Worm (Caenorhabditis elegans): ENCODE data around the gene snn-1.

DNA sequence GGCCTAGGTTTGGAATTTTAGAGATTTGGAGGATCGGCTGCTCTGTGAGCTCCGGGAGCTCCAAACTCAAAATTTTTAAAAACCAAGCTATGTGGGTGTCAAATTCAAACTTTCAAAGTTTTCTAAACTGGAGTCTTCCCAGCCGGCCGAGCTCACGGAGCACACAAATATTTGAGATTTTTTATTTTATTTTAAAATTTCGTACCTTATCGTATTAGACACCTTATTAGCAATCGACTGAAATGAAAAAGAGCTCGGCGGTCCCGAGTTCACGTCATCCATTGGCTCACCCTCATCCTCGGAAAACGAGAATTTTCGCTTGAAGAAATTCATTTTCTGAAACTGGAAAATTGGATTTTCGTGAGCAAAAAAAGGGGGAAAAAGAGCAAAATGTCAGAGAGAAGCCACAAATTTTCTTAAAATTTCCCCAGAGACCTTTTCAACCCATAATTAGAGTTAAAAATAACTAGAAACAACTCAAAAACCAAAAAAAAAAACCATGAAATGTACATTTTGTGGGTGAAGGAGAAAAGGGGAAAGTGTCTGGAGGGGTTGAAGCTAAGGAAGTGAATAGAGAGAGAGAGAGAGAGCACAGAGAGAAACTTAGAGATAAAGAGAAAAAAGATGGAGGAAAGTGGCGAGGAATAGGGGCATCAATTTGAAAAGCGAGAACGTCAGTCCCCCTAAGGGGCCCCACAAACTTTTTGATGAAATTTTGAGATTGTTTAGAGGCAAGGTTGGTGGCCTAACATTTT is at the start of gene snn-1:
- TF ChIP-seq ceh-20 (GFP tag; IDR thresholded peaks at IDR 0.05) (no peak), hlh-30 (tag; optimal IDR thresholded peaks at IDR 0.05; ENCODE audit: insufficient read depth) (no peak), pha-4 (GFP tag; IDR thresholded peaks at IDR 0.05) (no peak), pha-4 (tag; optimal IDR thresholded peaks at IDR 0.05) (no peak), nhr-28 (tag; optimal IDR thresholded peaks at IDR 0.05) (no peak)
